Fruit fly (Drosophila melanogaster) whole organism, embryonic: ENCODE results near the gene hook.
A peak's percentile ranks its signal among the peaks of the same experiment; 100 is the strongest.

Source experiments
- Atf3 ChIP-seq: fragments of 200-800 bp; sonication (Bioruptor generic); optimal IDR thresholded peaks from 3 replicates; lab custom pipeline; 2016; ENCODE audit warnings: missing biosample characterization, missing genetic modification characterization
- BEAF-32 ChIP-seq: fragments of 200-800 bp; sonication (Bioruptor generic); optimal IDR thresholded peaks from 3 replicates; lab custom pipeline; 2017; ENCODE audit warnings: missing biosample characterization, missing genetic modification characterization, mild to moderate bottlenecking, moderate library complexity, missing genetic modification reagents
- CG10274 ChIP-seq: fragments of 200-800 bp; sonication (Bioruptor generic); optimal IDR thresholded peaks from 3 replicates; lab custom pipeline; 2017; ENCODE audit warnings: missing biosample characterization, mild to moderate bottlenecking, missing genetic modification characterization
- CG10543 ChIP-seq: fragments of 200-800 bp; sonication (Bioruptor generic); optimal IDR thresholded peaks from 3 replicates; lab custom pipeline; 2017; ENCODE audit warnings: missing biosample characterization, mild to moderate bottlenecking, missing genetic modification characterization, moderate library complexity
- CG10565 ChIP-seq: fragments of 200-800 bp; sonication (Bioruptor generic); optimal IDR thresholded peaks from 3 replicates; lab custom pipeline; 2016; ENCODE audit warnings: missing biosample characterization, mild to moderate bottlenecking, missing genetic modification characterization
- CG10654 ChIP-seq: fragments of 200-800 bp; sonication (Bioruptor generic); optimal IDR thresholded peaks from 2 replicates; lab custom pipeline; 2016; ENCODE audit warnings: missing biosample characterization, missing genetic modification characterization
- CG10959 ChIP-seq: fragments of 200-800 bp; sonication (Bioruptor generic); IDR thresholded peaks from 2 replicates; pipeline ENCODE4 v1.3.6; 2022; ENCODE audit warnings: missing biosample characterization, missing genetic modification characterization
- CG13624 ChIP-seq: fragments of 200-800 bp; sonication (Bioruptor generic); optimal IDR thresholded peaks from 2 replicates; lab custom pipeline; 2016; ENCODE audit warnings: missing biosample characterization, missing genetic modification characterization
- CG1529 ChIP-seq: fragments of 200-800 bp; sonication (Bioruptor generic); optimal IDR thresholded peaks from 3 replicates; lab custom pipeline; 2018; ENCODE audit warnings: missing biosample characterization, missing genetic modification characterization
- CG17361 ChIP-seq: fragments of 200-800 bp; sonication (Bioruptor generic); IDR thresholded peaks from 3 replicates; pipeline ENCODE4 v1.3.6; 2022; ENCODE audit warnings: missing biosample characterization, missing genetic modification characterization
- CG2120 ChIP-seq: fragments of 200-800 bp; sonication (Bioruptor generic); optimal IDR thresholded peaks from 3 replicates; lab custom pipeline; 2016; ENCODE audit warnings: missing biosample characterization, missing genetic modification characterization
- CG31224 ChIP-seq: fragments of 200-800 bp; sonication (Bioruptor generic); IDR thresholded peaks from 2 replicates; pipeline ENCODE4 v1.3.6; 2022; ENCODE audit warnings: missing biosample characterization, missing genetic modification characterization
- CG31388 ChIP-seq: fragments of 200-800 bp; sonication (Bioruptor generic); optimal IDR thresholded peaks from 2 replicates; lab custom pipeline; 2016; ENCODE audit warnings: missing biosample characterization, missing genetic modification characterization
- CG7963 ChIP-seq: fragments of 200-800 bp; sonication (Bioruptor generic); IDR thresholded peaks from 3 replicates; pipeline ENCODE4 v1.3.6; 2022; ENCODE audit warnings: missing biosample characterization, missing genetic modification characterization; ENCODE audit not compliant: partially characterized antibody
- CG9817 ChIP-seq: fragments of 200-800 bp; sonication (Bioruptor generic); optimal IDR thresholded peaks from 2 replicates; lab custom pipeline; 2018; ENCODE audit warnings: missing biosample characterization, mild to moderate bottlenecking, missing genetic modification characterization, moderate library complexity
- CG9932 ChIP-seq: fragments of 200-800 bp; sonication (Bioruptor generic); IDR thresholded peaks from 2 replicates; pipeline ENCODE4 v1.3.6; 2022; ENCODE audit warnings: missing biosample characterization, missing genetic modification characterization
- Dip2 ChIP-seq: fragments of 200-800 bp; sonication (Bioruptor generic); IDR thresholded peaks from 2 replicates; pipeline ENCODE4 v1.3.6; 2022; ENCODE audit warnings: missing biosample characterization, missing genetic modification characterization
- Dp ChIP-seq: fragments of 200-800 bp; sonication (Bioruptor generic); optimal IDR thresholded peaks from 2 replicates; lab custom pipeline; 2018; ENCODE audit warnings: missing biosample characterization, mild to moderate bottlenecking, missing genetic modification characterization, moderate library complexity
- Dref ChIP-seq: fragments of 200-800 bp; sonication (Bioruptor generic); IDR thresholded peaks from 2 replicates; pipeline ENCODE4 v1.3.6; 2022; ENCODE audit warnings: missing biosample characterization, missing genetic modification characterization
- ERR ChIP-seq: fragments of 200-800 bp; sonication (Bioruptor generic); optimal IDR thresholded peaks from 2 replicates; lab custom pipeline; 2016; ENCODE audit warnings: missing biosample characterization, missing genetic modification characterization
- Elba2 ChIP-seq: fragments of 200-800 bp; sonication (Bioruptor generic); optimal IDR thresholded peaks from 3 replicates; lab custom pipeline; 2016; ENCODE audit warnings: missing biosample characterization, missing genetic modification characterization
- Ets65A ChIP-seq: fragments of 200-800 bp; sonication (Bioruptor generic); peaks from one replicate; lab custom pipeline; 2016; ENCODE audit warnings: missing biosample characterization, missing genetic modification characterization
- HmgD ChIP-seq: fragments of 200-800 bp; sonication (Bioruptor generic); optimal IDR thresholded peaks from 3 replicates; lab custom pipeline; 2016; ENCODE audit warnings: missing biosample characterization, missing genetic modification characterization
- Max ChIP-seq: fragments of 200-800 bp; sonication (Bioruptor generic); optimal IDR thresholded peaks from 2 replicates; lab custom pipeline; 2016; ENCODE audit warnings: missing biosample characterization, mild to moderate bottlenecking, missing genetic modification characterization
- Med ChIP-seq: fragments of 200-800 bp; sonication (Bioruptor generic); peaks from one replicate; lab custom pipeline; 2016; ENCODE audit warnings: missing biosample characterization, missing genetic modification characterization, mild to moderate bottlenecking, inconsistent platforms, moderate library complexity
- NC2α ChIP-seq: fragments of 200-800 bp; sonication (Bioruptor generic); optimal IDR thresholded peaks from 2 replicates; lab custom pipeline; 2016; ENCODE audit warnings: missing biosample characterization, missing genetic modification characterization
- Nf-YB ChIP-seq: fragments of 200-800 bp; sonication (Bioruptor generic); optimal IDR thresholded peaks from 3 replicates; lab custom pipeline; 2019; ENCODE audit warnings: missing biosample characterization, mild to moderate bottlenecking, missing genetic modification characterization, moderate library complexity
- Nf-YC ChIP-seq: fragments of 200-800 bp; optimal IDR thresholded peaks from 3 replicates; lab custom pipeline; 2019; ENCODE audit warnings: missing biosample characterization, mild to moderate bottlenecking, missing genetic modification characterization, moderate library complexity
- Oaz ChIP-seq: fragments of 200-800 bp; sonication (Bioruptor generic); IDR thresholded peaks from 2 replicates; pipeline ENCODE4 v1.3.6; 2022; ENCODE audit warnings: missing biosample characterization, missing genetic modification characterization
- Pdp1 ChIP-seq, 2 experiments: fragments of 200-800 bp; sonication (Bioruptor generic); optimal IDR thresholded peaks; 3 replicates each; lab custom pipeline; 2016; ENCODE audit warnings: missing biosample characterization in 2 of 2, missing genetic modification characterization in 2 of 2, mild to moderate bottlenecking in 1 of 2, moderate library complexity in 1 of 2
- Sox102F ChIP-seq: fragments of 200-800 bp; sonication (Bioruptor generic); optimal IDR thresholded peaks from 2 replicates; lab custom pipeline; 2018; ENCODE audit warnings: missing biosample characterization, mild to moderate bottlenecking, missing genetic modification characterization, moderate library complexity
- ato ChIP-seq: fragments of 200-800 bp; sonication (Bioruptor generic); IDR thresholded peaks from 2 replicates; pipeline ENCODE4 v1.3.6; 2022; ENCODE audit warnings: missing biosample characterization, missing genetic modification characterization; ENCODE audit not compliant: partially characterized antibody
- br ChIP-seq: fragments of >200 bp; optimal IDR thresholded peaks from 2 replicates; lab custom pipeline; 2017
- cad ChIP-seq: fragments of >200 bp; optimal IDR thresholded peaks from 2 replicates; lab custom pipeline; 2017; ENCODE audit warnings: missing biosample characterization, missing genetic modification characterization
- dimm ChIP-seq: fragments of 200-800 bp; sonication (Bioruptor generic); IDR thresholded peaks from 2 replicates; pipeline ENCODE4 v1.3.6; 2022; ENCODE audit warnings: missing biosample characterization, missing genetic modification characterization
- dysf ChIP-seq: fragments of 200-800 bp; sonication (Bioruptor generic); IDR thresholded peaks from 3 replicates; pipeline ENCODE4 v1.3.6; 2022; ENCODE audit warnings: missing biosample characterization, missing genetic modification characterization
- fd102C ChIP-seq: fragments of 200-800 bp; sonication (Bioruptor generic); optimal IDR thresholded peaks from 2 replicates; lab custom pipeline; 2018; ENCODE audit warnings: missing biosample characterization, mild to moderate bottlenecking, missing genetic modification characterization, moderate library complexity
- fru ChIP-seq: fragments of >200 bp; optimal IDR thresholded peaks from 2 replicates; lab custom pipeline; 2017
- hkb ChIP-seq, 2 experiments: fragments of 200-800 bp in 1 of 2; fragments of >200 bp in 1 of 2; sonication (Bioruptor generic) in 1 of 2; IDR thresholded peaks in 1 of 2; optimal IDR thresholded peaks in 1 of 2; 2 replicates each; pipeline versions ENCODE4 v1.3.6 to Lab custom; 2017 to 2022; ENCODE audit warnings: missing biosample characterization in 1 of 2, missing genetic modification characterization in 1 of 2
- ind ChIP-seq: fragments of 200-800 bp; sonication (Bioruptor generic); optimal IDR thresholded peaks from 3 replicates; lab custom pipeline; 2016; ENCODE audit warnings: missing biosample characterization, missing genetic modification characterization
- inv ChIP-seq: fragments of 200-800 bp; sonication (Bioruptor generic); IDR thresholded peaks from 2 replicates; pipeline ENCODE4 v1.3.6; 2022; ENCODE audit warnings: missing biosample characterization, missing genetic modification characterization; ENCODE audit not compliant: partially characterized antibody
- ken ChIP-seq: fragments of 200-800 bp; sonication (Bioruptor generic); IDR thresholded peaks from 3 replicates; pipeline ENCODE4 v1.3.6; 2022; ENCODE audit warnings: missing biosample characterization, missing genetic modification characterization
- pb ChIP-seq: fragments of 200-800 bp; sonication (Bioruptor generic); optimal IDR thresholded peaks from 3 replicates; lab custom pipeline; 2016; ENCODE audit warnings: missing biosample characterization, missing genetic modification characterization
- phol ChIP-seq: fragments of 200-800 bp; sonication (Bioruptor generic); optimal IDR thresholded peaks from 3 replicates; lab custom pipeline; 2018; ENCODE audit warnings: missing biosample characterization, mild to moderate bottlenecking, missing genetic modification characterization, moderate library complexity
- pnt ChIP-seq: fragments of 200-800 bp; sonication (Bioruptor generic); optimal IDR thresholded peaks from 3 replicates; lab custom pipeline; 2016; ENCODE audit warnings: missing biosample characterization, missing genetic modification characterization
- sd ChIP-seq: fragments of 200-800 bp; sonication (Bioruptor generic); optimal IDR thresholded peaks from 3 replicates; lab custom pipeline; 2018; ENCODE audit warnings: missing biosample characterization, mild to moderate bottlenecking, missing genetic modification characterization, moderate library complexity
- shn ChIP-seq: fragments of 200-800 bp; sonication (Bioruptor generic); optimal IDR thresholded peaks from 3 replicates; lab custom pipeline; 2016; ENCODE audit warnings: missing biosample characterization, missing genetic modification characterization
- sima ChIP-seq: fragments of 200-800 bp; sonication (Bioruptor generic); optimal IDR thresholded peaks from 2 replicates; lab custom pipeline; 2016; ENCODE audit warnings: missing biosample characterization, missing genetic modification characterization
- wek ChIP-seq: fragments of 200-800 bp; sonication (Bioruptor generic); optimal IDR thresholded peaks from 3 replicates; lab custom pipeline; 2018; ENCODE audit warnings: missing biosample characterization, mild to moderate bottlenecking, missing genetic modification characterization, moderate library complexity
- yki ChIP-seq: fragments of >200 bp; optimal IDR thresholded peaks from 3 replicates; lab custom pipeline; 2018
- zf30C ChIP-seq: fragments of 200-800 bp; sonication (Bioruptor generic); optimal IDR thresholded peaks from 3 replicates; lab custom pipeline; 2018; ENCODE audit warnings: missing biosample characterization, mild to moderate bottlenecking, missing genetic modification characterization

hook gene

DNA sequence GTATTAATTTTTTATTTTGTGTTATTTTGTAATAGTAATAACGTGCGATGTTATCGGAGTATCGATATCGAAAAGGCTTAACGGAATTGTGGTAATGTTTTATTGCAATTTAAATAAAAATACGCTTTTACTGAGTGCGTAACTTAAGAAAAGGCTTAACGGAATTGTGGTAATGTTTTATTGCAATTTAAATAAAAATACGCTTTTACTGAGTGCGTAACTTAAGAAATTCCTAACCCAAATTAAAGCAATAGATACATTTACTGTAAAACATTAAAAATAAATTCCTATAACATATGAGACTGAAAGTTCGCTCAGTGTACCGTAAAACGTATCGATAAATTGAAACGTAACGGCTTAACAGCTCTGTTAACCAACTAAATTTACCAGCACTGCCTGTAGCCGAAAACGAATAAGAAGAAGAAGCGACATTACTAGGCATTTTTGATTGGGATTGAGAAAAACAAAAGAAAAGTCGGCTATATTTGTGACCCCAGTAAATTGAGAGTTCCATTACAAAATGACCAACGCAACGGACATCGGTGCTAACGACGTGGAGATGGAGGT is 18.3 kb upstream of the hook start, which contains the start of gene Rpn3 (continued):
- TF ChIP-seq CG9932 (GFP tag; lab: Robert Waterston, UW) (peak; percentile 88), Dp (GFP tag; lab: Kevin White, UChicago) (peak; percentile 10), zf30C (GFP tag; lab: Kevin White, UChicago) (peak; percentile 96), NC2α (peak; percentile 51), HmgD (GFP tag; lab: Kevin White, UChicago) (peak; percentile 67), CG10654 (GFP tag; lab: Kevin White, UChicago) (peak; percentile 83), pnt (peak; percentile 62), CG10959 (peak; percentile 75), Dip2 (GFP tag; lab: Robert Waterston, UW) (no peak), CG17361 (GFP tag; lab: Robert Waterston, UW) (peak; percentile 83), ato (GFP tag; lab: Robert Waterston, UW) (peak; percentile 67), CG9817 (tag; lab: Kevin White, UChicago) (peak; percentile 67), Nf-YC (peak; percentile 67), cad (GFP tag; lab: Kevin White, UChicago) (no peak), CG7963 (GFP tag; lab: Robert Waterston, UW) (no peak), sd (tag; lab: Kevin White, UChicago) (no peak), Med (peak; percentile 96), Oaz (GFP tag; lab: Robert Waterston, UW) (peak; percentile 71), CG13624 (GFP tag; lab: Kevin White, UChicago) (peak; percentile 79), Atf3 (GFP tag; lab: Kevin White, UChicago) (peak; percentile 76), wek (GFP tag; lab: Kevin White, UChicago) (peak; percentile 56), CG10565 (GFP tag; lab: Kevin White, UChicago) (no peak), Dref (peak; percentile 63), fd102C (GFP tag; lab: Kevin White, UChicago) (peak; percentile 37), CG31224 (GFP tag; lab: Robert Waterston, UW) (peak; percentile 78), CG2120 (GFP tag; lab: Kevin White, UChicago) (peak; percentile 92), BEAF-32 (GFP tag; lab: Kevin White, UChicago) (peak; percentile 70), pb (peak; percentile 22), Pdp1 (GFP tag; optimal IDR thresholded peaks at IDR 0.05; lab: Kevin White, UChicago) (peak; percentile 76 to 88), CG1529 (GFP tag; lab: Kevin White, UChicago) (peak; percentile 37), Elba2 (GFP tag; lab: Kevin White, UChicago) (no peak), CG31388 (peak; percentile 65), dimm (peak; percentile 49; the same call in 1 of the 2 replicates), yki (no peak), phol (tag; lab: Kevin White, UChicago) (peak; percentile 88), Nf-YB (GFP tag; lab: Kevin White, UChicago) (peak; percentile 62), fru (lab: Kevin White, UChicago) (no peak), CG10274 (GFP tag; lab: Kevin White, UChicago) (peak; percentile 7), hkb (optimal IDR thresholded peaks at IDR 0.05; lab: Kevin White, UChicago) (no peak), hkb (GFP tag; IDR thresholded peaks at IDR 0.05; lab: Robert Waterston, UW) (peak; percentile 92), ERR (no peak), ken (GFP tag; lab: Robert Waterston, UW) (peak; percentile 76; the same call in 2 of the 3 replicates), dysf (GFP tag; lab: Robert Waterston, UW) (peak; percentile 84), ind (GFP tag; lab: Kevin White, UChicago) (peak; percentile 84), shn (GFP tag; lab: Kevin White, UChicago) (peak; percentile 82), Max (GFP tag; lab: Kevin White, UChicago) (peak; percentile 89), sima (peak; percentile 17), Ets65A (GFP tag; lab: Kevin White, UChicago) (peak; percentile 93), Sox102F (GFP tag; lab: Kevin White, UChicago) (peak; percentile 91), inv (GFP tag; lab: Robert Waterston, UW) (peak; percentile 49), br (lab: Kevin White, UChicago) (no peak), CG10543 (GFP tag; lab: Kevin White, UChicago) (peak; percentile 16)
